ENCODE assay signal across 2 fruit fly cellular contexts in genomic region chr3R:21393005-21393729, dm6.
TF ChIP-seq lines count a peak whose summit lies in the region.

No protein-coding gene starts in this region.

- TF ChIP-seq CTCF in whole organism, embryonic (GFP tag; optimal IDR thresholded peaks at IDR 0.05; lab: Kevin White, UChicago): no peak

TF ChIP-seq in whole organism, embryonic, 481 proteins besides CTCF, POLR2A, EP300 and RAD21:
- TF ChIP-seq CG17361 (GFP tag; IDR thresholded peaks at IDR 0.05; lab: Robert Waterston, UW) (no peak), CG10431 (GFP tag; optimal IDR thresholded peaks at IDR 0.05; lab: Kevin White, UChicago) (no peak), BEAF-32 (GFP tag; optimal IDR thresholded peaks at IDR 0.05; lab: Kevin White, UChicago) (no peak), repo (GFP tag; optimal IDR thresholded peaks at IDR 0.05; lab: Kevin White, UChicago) (no peak), D19A (tag; optimal IDR thresholded peaks at IDR 0.05; lab: Kevin White, UChicago) (peak; percentile 98), dan (GFP tag; IDR thresholded peaks at IDR 0.05; lab: Robert Waterston, UW) (no peak), CG6654 (GFP tag; optimal IDR thresholded peaks at IDR 0.05; lab: Kevin White, UChicago) (no peak), NFAT (GFP tag; IDR thresholded peaks at IDR 0.05; lab: Robert Waterston, UW) (no peak), CG12391 (tag; optimal IDR thresholded peaks at IDR 0.05; lab: Kevin White, UChicago) (peak; percentile 7), schlank (tag; optimal IDR thresholded peaks at IDR 0.05; lab: Kevin White, UChicago) (no peak), CG34224 (GFP tag; IDR thresholded peaks at IDR 0.05; lab: Robert Waterston, UW; ENCODE audit: partially characterized antibody) (no peak), Dp (GFP tag; optimal IDR thresholded peaks at IDR 0.05; lab: Kevin White, UChicago) (no peak), vnd (GFP tag; IDR thresholded peaks at IDR 0.05; lab: Robert Waterston, UW; ENCODE audit: partially characterized antibody) (no peak), CG14710 (tag; optimal IDR thresholded peaks at IDR 0.05; lab: Kevin White, UChicago) (no peak), Neu2 (GFP tag; optimal IDR thresholded peaks at IDR 0.05; lab: Kevin White, UChicago; ENCODE audit: borderline replicate concordance) (no peak), dmrt11E (tag; optimal IDR thresholded peaks at IDR 0.05; lab: Kevin White, UChicago) (peak; percentile 34), gsb-n (tag; optimal IDR thresholded peaks at IDR 0.05; lab: Kevin White, UChicago) (no peak), CG10959 (GFP tag; IDR thresholded peaks at IDR 0.05; lab: Robert Waterston, UW) (no peak), lab (GFP tag; optimal IDR thresholded peaks at IDR 0.05; lab: Kevin White, UChicago) (no peak), gcm2 (GFP tag; optimal IDR thresholded peaks at IDR 0.05; lab: Kevin White, UChicago) (no peak), toy (GFP tag; IDR thresholded peaks at IDR 0.05; lab: Robert Waterston, UW) (no peak), MESR4 (GFP tag; optimal IDR thresholded peaks at IDR 0.05; lab: Kevin White, UChicago) (no peak), sens (GFP tag; lab: Kevin White, UChicago) (peak; percentile 53), twi (tag; optimal IDR thresholded peaks at IDR 0.05; lab: Kevin White, UChicago) (peak; percentile 99), bsh (GFP tag; optimal IDR thresholded peaks at IDR 0.05; lab: Kevin White, UChicago) (peak in 1 of 2 experiments; percentile 8), CG10979 (tag; optimal IDR thresholded peaks at IDR 0.05; lab: Kevin White, UChicago) (peak; percentile 13), mam (GFP tag; optimal IDR thresholded peaks at IDR 0.05; lab: Kevin White, UChicago) (no peak), chif (GFP tag; optimal IDR thresholded peaks at IDR 0.05; lab: Kevin White, UChicago) (no peak), NfI (GFP tag; optimal IDR thresholded peaks at IDR 0.05; lab: Kevin White, UChicago) (no peak), lbe (GFP tag; optimal IDR thresholded peaks at IDR 0.05; lab: Kevin White, UChicago) (no peak), Nf-YA (GFP tag; IDR thresholded peaks at IDR 0.05; lab: Robert Waterston, UW) (no peak), wor (GFP tag; IDR thresholded peaks at IDR 0.05; lab: Robert Waterston, UW) (no peak), chm (GFP tag; IDR thresholded peaks at IDR 0.05; lab: Robert Waterston, UW) (no peak), Dip2 (GFP tag; IDR thresholded peaks at IDR 0.05; lab: Robert Waterston, UW) (no peak), CG10321 (GFP tag; IDR thresholded peaks at IDR 0.05; lab: Robert Waterston, UW) (no peak), row (GFP tag; IDR thresholded peaks at IDR 0.05; lab: Robert Waterston, UW) (no peak), prd (optimal IDR thresholded peaks at IDR 0.05; lab: Kevin White, UChicago) (no peak), prd (GFP tag; IDR thresholded peaks at IDR 0.05; lab: Robert Waterston, UW) (no peak), Vsx1 (GFP tag; optimal IDR thresholded peaks at IDR 0.05; lab: Kevin White, UChicago) (no peak), Awh (GFP tag; IDR thresholded peaks at IDR 0.05; lab: Robert Waterston, UW) (no peak), ftz-f1 (GFP tag; optimal IDR thresholded peaks at IDR 0.05; lab: Kevin White, UChicago) (no peak), Ets65A (GFP tag; lab: Kevin White, UChicago) (no peak), maf-S (GFP tag; optimal IDR thresholded peaks at IDR 0.05; lab: Kevin White, UChicago) (no peak), CG11504 (tag; optimal IDR thresholded peaks at IDR 0.05; lab: Kevin White, UChicago) (no peak), CG7357 (GFP tag; IDR thresholded peaks at IDR 0.05; lab: Robert Waterston, UW) (no peak), CG6272 (GFP tag; IDR thresholded peaks at IDR 0.05; lab: Robert Waterston, UW) (no peak), sob (GFP tag; IDR thresholded peaks at IDR 0.05; lab: Robert Waterston, UW) (no peak), CG4360 (GFP tag; IDR thresholded peaks at IDR 0.05; lab: Robert Waterston, UW) (peak; percentile 78)

TF ChIP-seq in whole organism, prepupa, 60 proteins besides CTCF, POLR2A, EP300 and RAD21:
- TF ChIP-seq svp (GFP tag; lab: Kevin White, UChicago) (peak; percentile 62), CG6854 (GFP tag; optimal IDR thresholded peaks at IDR 0.05; lab: Kevin White, UChicago) (no peak), Blimp-1 (GFP tag; optimal IDR thresholded peaks at IDR 0.05; lab: Kevin White, UChicago) (no peak)
TF ChIP-seq in whole organism, prepupa: peak in this region for 1.
